Fruit fly (Drosophila melanogaster) whole organism, embryonic: ENCODE measurements around the gene CG46465.

Experiments used
- Ada2b ChIP-seq: fragments of 200-800 bp; sonication (Bioruptor generic); IDR thresholded peaks from 2 replicates; pipeline ENCODE4 v1.3.6; 2022; ENCODE audit warnings: missing biosample characterization, missing genetic modification characterization
- Atf3 ChIP-seq: fragments of 200-800 bp; sonication (Bioruptor generic); optimal IDR thresholded peaks from 3 replicates; lab custom pipeline; 2016; ENCODE audit warnings: missing biosample characterization, missing genetic modification characterization
- Blimp-1 ChIP-seq: fragments of 200-800 bp; sonication (Bioruptor generic); optimal IDR thresholded peaks from 3 replicates; lab custom pipeline; 2018; ENCODE audit warnings: missing biosample characterization, missing genetic modification characterization, mild to moderate bottlenecking, moderate library complexity, missing genetic modification reagents
- CG10366 ChIP-seq: fragments of 200-800 bp; sonication (Bioruptor generic); IDR thresholded peaks from 2 replicates; pipeline ENCODE4 v1.3.6; 2022; ENCODE audit warnings: missing biosample characterization, missing genetic modification characterization
- CG11093 ChIP-seq: fragments of 200-800 bp; sonication (Bioruptor generic); IDR thresholded peaks from 3 replicates; pipeline ENCODE4 v1.3.6; 2022; ENCODE audit warnings: missing biosample characterization, missing genetic modification characterization
- CG11560 ChIP-seq: fragments of 200-800 bp; sonication (Bioruptor generic); IDR thresholded peaks from 3 replicates; pipeline ENCODE4 v1.3.6; 2022; ENCODE audit warnings: missing biosample characterization, missing genetic modification characterization
- CG12071 ChIP-seq: fragments of 200-800 bp; sonication (Bioruptor generic); optimal IDR thresholded peaks from 3 replicates; lab custom pipeline; 2018; ENCODE audit warnings: missing biosample characterization, mild to moderate bottlenecking, missing genetic modification characterization
- CG12299 ChIP-seq: fragments of 200-800 bp; sonication (Bioruptor generic); optimal IDR thresholded peaks from 2 replicates; lab custom pipeline; 2018; ENCODE audit warnings: missing biosample characterization, mild to moderate bottlenecking, missing genetic modification characterization
- CG12659 ChIP-seq: fragments of 200-800 bp; sonication (Bioruptor generic); optimal IDR thresholded peaks from 3 replicates; lab custom pipeline; 2017; ENCODE audit warnings: mild to moderate bottlenecking, missing biosample characterization, missing genetic modification reagents, missing genetic modification characterization
- CG13287 ChIP-seq: fragments of 200-800 bp; sonication (Bioruptor generic); IDR thresholded peaks from 2 replicates; pipeline ENCODE4 v1.3.6; 2022; ENCODE audit warnings: missing biosample characterization, missing genetic modification characterization; ENCODE audit not compliant: partially characterized antibody
- CG14050 ChIP-seq: fragments of 200-800 bp; sonication (Bioruptor generic); IDR thresholded peaks from 3 replicates; pipeline ENCODE4 v1.3.6; 2022; ENCODE audit warnings: missing biosample characterization, missing genetic modification characterization
- CG18011 ChIP-seq: fragments of 200-800 bp; sonication (Bioruptor generic); optimal IDR thresholded peaks from 2 replicates; lab custom pipeline; 2017; ENCODE audit warnings: missing biosample characterization, missing genetic modification characterization, mild to moderate bottlenecking, moderate library complexity, missing genotype
- CG30020 ChIP-seq: fragments of 200-800 bp; optimal IDR thresholded peaks from 2 replicates; lab custom pipeline; 2019; ENCODE audit warnings: missing biosample characterization, mild to moderate bottlenecking, missing genetic modification characterization, moderate library complexity
- CG31224 ChIP-seq: fragments of 200-800 bp; sonication (Bioruptor generic); IDR thresholded peaks from 2 replicates; pipeline ENCODE4 v1.3.6; 2022; ENCODE audit warnings: missing biosample characterization, missing genetic modification characterization
- CG4282 ChIP-seq: fragments of 200-800 bp; sonication (Bioruptor generic); optimal IDR thresholded peaks from 2 replicates; lab custom pipeline; 2016; ENCODE audit warnings: missing biosample characterization, missing genetic modification characterization
- CG6765 ChIP-seq: fragments of 200-800 bp; sonication (Bioruptor generic); optimal IDR thresholded peaks from 3 replicates; lab custom pipeline; 2017; ENCODE audit warnings: missing biosample characterization, mild to moderate bottlenecking, missing genetic modification characterization
- CG7271 ChIP-seq: fragments of 200-800 bp; sonication (Bioruptor generic); optimal IDR thresholded peaks from 2 replicates; lab custom pipeline; 2018; ENCODE audit warnings: missing biosample characterization, mild to moderate bottlenecking, missing genetic modification characterization, moderate library complexity
- CG9817 ChIP-seq: fragments of 200-800 bp; sonication (Bioruptor generic); optimal IDR thresholded peaks from 2 replicates; lab custom pipeline; 2018; ENCODE audit warnings: missing biosample characterization, mild to moderate bottlenecking, missing genetic modification characterization, moderate library complexity
- Dbx ChIP-seq: fragments of 200-800 bp; sonication (Bioruptor generic); IDR thresholded peaks from 3 replicates; pipeline ENCODE4 v1.3.6; 2022; ENCODE audit warnings: missing biosample characterization, missing genetic modification characterization
- Dp ChIP-seq: fragments of 200-800 bp; sonication (Bioruptor generic); optimal IDR thresholded peaks from 2 replicates; lab custom pipeline; 2018; ENCODE audit warnings: missing biosample characterization, mild to moderate bottlenecking, missing genetic modification characterization, moderate library complexity
- Elba2 ChIP-seq: fragments of 200-800 bp; sonication (Bioruptor generic); optimal IDR thresholded peaks from 3 replicates; lab custom pipeline; 2016; ENCODE audit warnings: missing biosample characterization, missing genetic modification characterization
- Ets65A ChIP-seq: fragments of 200-800 bp; sonication (Bioruptor generic); peaks from one replicate; lab custom pipeline; 2016; ENCODE audit warnings: missing biosample characterization, missing genetic modification characterization
- Jarid2 ChIP-seq: fragments of 200-800 bp; sonication (Bioruptor generic); optimal IDR thresholded peaks from 3 replicates; lab custom pipeline; 2017; ENCODE audit warnings: mild to moderate bottlenecking, missing biosample characterization, missing genetic modification reagents, missing genetic modification characterization
- Lhr ChIP-seq: fragments of 200-800 bp; sonication (Bioruptor generic); optimal IDR thresholded peaks from 3 replicates; lab custom pipeline; 2017; ENCODE audit warnings: mild to moderate bottlenecking, missing biosample characterization, missing genetic modification reagents, missing genetic modification characterization
- MBD-R2 ChIP-seq: fragments of 200-800 bp; sonication (Bioruptor generic); IDR thresholded peaks from 2 replicates; pipeline ENCODE4 v1.3.6; 2022; ENCODE audit warnings: missing biosample characterization, missing genetic modification characterization
- NK7.1 ChIP-seq: fragments of 200-800 bp; sonication (Bioruptor generic); optimal IDR thresholded peaks from 3 replicates; lab custom pipeline; 2016; ENCODE audit warnings: missing biosample characterization, missing genetic modification characterization
- NfI ChIP-seq: fragments of 200-800 bp; sonication (Bioruptor generic); optimal IDR thresholded peaks from 3 replicates; lab custom pipeline; 2018; ENCODE audit warnings: missing biosample characterization, mild to moderate bottlenecking, missing genetic modification characterization, moderate library complexity
- Oaz ChIP-seq: fragments of 200-800 bp; sonication (Bioruptor generic); IDR thresholded peaks from 2 replicates; pipeline ENCODE4 v1.3.6; 2022; ENCODE audit warnings: missing biosample characterization, missing genetic modification characterization
- Ravus ChIP-seq: fragments of 200-800 bp; sonication (Bioruptor generic); IDR thresholded peaks from 2 replicates; pipeline ENCODE4 v1.3.6; 2022; ENCODE audit warnings: missing biosample characterization, missing genetic modification characterization
- Six4 ChIP-seq: fragments of 200-800 bp; sonication (Bioruptor generic); optimal IDR thresholded peaks from 2 replicates; lab custom pipeline; 2016; ENCODE audit warnings: missing biosample characterization, missing genetic modification characterization
- Sox100B ChIP-seq: fragments of 200-800 bp; sonication (Bioruptor generic); optimal IDR thresholded peaks from 3 replicates; lab custom pipeline; 2018; ENCODE audit warnings: missing biosample characterization, mild to moderate bottlenecking, missing genetic modification characterization
- Sry-δ ChIP-seq: fragments of 200-800 bp; sonication (Bioruptor generic); optimal IDR thresholded peaks from 2 replicates; lab custom pipeline; 2016; ENCODE audit warnings: missing biosample characterization, missing genetic modification characterization
- Stat92E ChIP-seq, 3 experiments: fragments of >200 bp in 2 of 3; fragments of 200-800 bp in 1 of 3; sonication (Bioruptor generic) in 1 of 3; optimal IDR thresholded peaks; 2 replicates each; lab custom pipeline; 2017 to 2019; ENCODE audit warnings: missing biosample characterization in 3 of 3, missing genetic modification characterization in 3 of 3, mild to moderate bottlenecking in 1 of 3, moderate library complexity in 1 of 3
- amos ChIP-seq: fragments of 200-800 bp; sonication (Bioruptor generic); IDR thresholded peaks from 2 replicates; pipeline ENCODE4 v1.3.6; 2022; ENCODE audit warnings: missing biosample characterization, missing genetic modification characterization; ENCODE audit not compliant: partially characterized antibody
- aop ChIP-seq: fragments of 200-800 bp; sonication (Bioruptor generic); IDR thresholded peaks from 2 replicates; pipeline ENCODE4 v1.3.6; 2022; ENCODE audit warnings: missing biosample characterization, missing genetic modification characterization
- ap ChIP-seq: fragments of 200-800 bp; sonication (Bioruptor generic); IDR thresholded peaks from 2 replicates; pipeline ENCODE4 v1.3.6; 2022; ENCODE audit warnings: missing biosample characterization, missing genetic modification characterization
- ase ChIP-seq: fragments of 200-800 bp; sonication (Bioruptor generic); IDR thresholded peaks from 3 replicates; pipeline ENCODE4 v1.3.6; 2022; ENCODE audit warnings: missing biosample characterization, missing genetic modification characterization
- az2 ChIP-seq: fragments of 200-800 bp; sonication (Bioruptor generic); optimal IDR thresholded peaks from 3 replicates; lab custom pipeline; 2016; ENCODE audit warnings: missing biosample characterization, missing genetic modification characterization
- bbx ChIP-seq: fragments of 200-800 bp; sonication (Bioruptor generic); IDR thresholded peaks from 2 replicates; pipeline ENCODE4 v1.3.6; 2022; ENCODE audit warnings: missing biosample characterization, missing genetic modification characterization; ENCODE audit not compliant: partially characterized antibody
- da ChIP-seq: fragments of 200-800 bp; sonication (Bioruptor generic); optimal IDR thresholded peaks from 2 replicates; lab custom pipeline; 2016; ENCODE audit warnings: missing biosample characterization, missing genetic modification characterization
- disco-r ChIP-seq: fragments of 200-800 bp; sonication (Bioruptor generic); optimal IDR thresholded peaks from 2 replicates; lab custom pipeline; 2016; ENCODE audit warnings: missing biosample characterization, missing genetic modification characterization
- gce ChIP-seq: fragments of 200-800 bp; sonication (Bioruptor generic); IDR thresholded peaks from 3 replicates; pipeline ENCODE4 v1.3.6; 2022; ENCODE audit warnings: missing biosample characterization, missing genetic modification characterization
- gt ChIP-seq: fragments of 200-800 bp; sonication (Bioruptor generic); IDR thresholded peaks from 2 replicates; pipeline ENCODE4 v1.3.6; 2022; ENCODE audit warnings: missing biosample characterization, missing genetic modification characterization
- hbn ChIP-seq: fragments of 200-800 bp; sonication (Bioruptor generic); IDR thresholded peaks from 2 replicates; pipeline ENCODE4 v1.3.6; 2022; ENCODE audit warnings: missing biosample characterization, missing genetic modification characterization; ENCODE audit not compliant: partially characterized antibody
- nau ChIP-seq: fragments of 200-800 bp; sonication (Bioruptor generic); optimal IDR thresholded peaks from 3 replicates; lab custom pipeline; 2017; ENCODE audit warnings: missing biosample characterization, mild to moderate bottlenecking, missing genetic modification characterization, missing genetic modification reagents
- onecut ChIP-seq: fragments of 200-800 bp; sonication (Bioruptor generic); IDR thresholded peaks from 2 replicates; pipeline ENCODE4 v1.3.6; 2022; ENCODE audit warnings: missing biosample characterization, missing genetic modification characterization
- ro ChIP-seq: fragments of 200-800 bp; sonication (Bioruptor generic); IDR thresholded peaks from 2 replicates; pipeline ENCODE4 v1.3.6; 2022; ENCODE audit warnings: missing biosample characterization, missing genetic modification characterization
- sim ChIP-seq: fragments of 200-800 bp; sonication (Bioruptor generic); IDR thresholded peaks from 2 replicates; pipeline ENCODE4 v1.3.6; 2022; ENCODE audit warnings: missing biosample characterization, missing genetic modification characterization
- stwl ChIP-seq: fragments of 200-800 bp; sonication (Bioruptor generic); optimal IDR thresholded peaks from 3 replicates; lab custom pipeline; 2018; ENCODE audit warnings: missing biosample characterization, mild to moderate bottlenecking, missing genetic modification characterization, moderate library complexity
- trh ChIP-seq: fragments of 200-800 bp; sonication (Bioruptor generic); optimal IDR thresholded peaks from 2 replicates; lab custom pipeline; 2016; ENCODE audit warnings: missing biosample characterization, missing genetic modification characterization

Gene CG46465

DNA sequence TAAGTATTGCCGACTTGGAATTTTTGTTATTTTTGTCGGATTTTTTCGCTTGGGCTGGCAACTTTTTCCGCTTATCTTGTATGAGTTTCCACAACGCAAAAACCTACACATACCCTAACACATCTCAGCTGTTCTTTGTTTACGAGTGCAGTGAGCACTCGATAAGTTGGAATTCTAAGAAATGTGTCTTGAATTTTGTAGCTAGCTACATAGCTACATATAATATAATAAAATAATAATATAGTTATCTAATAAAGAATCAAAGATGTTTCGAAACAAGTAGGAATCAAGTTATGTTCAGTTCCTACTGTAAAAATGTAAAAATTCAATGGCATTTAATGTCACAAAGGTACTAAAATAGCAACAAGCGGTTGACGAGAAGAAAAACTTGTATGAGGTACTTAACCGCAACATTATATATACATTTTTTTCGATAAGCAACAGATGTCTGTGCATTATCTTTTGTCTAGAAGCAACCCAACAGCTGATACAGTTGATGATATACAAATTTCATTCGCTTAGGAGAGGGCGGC, 35.1 kb upstream of the CG46465 start, which contains the start of gene Bhmt (continued):
- TF ChIP-seq ap (GFP tag; lab: Robert Waterston, UW) (no peak), gt (GFP tag; lab: Robert Waterston, UW) (no peak), CG7271 (tag; lab: Kevin White, UChicago) (no peak), stwl (tag; lab: Kevin White, UChicago) (no peak), CG11093 (GFP tag; lab: Robert Waterston, UW) (0 out of 3 replicates have a peak, but pooled peaks have one; percentile 36), Sox100B (GFP tag; lab: Kevin White, UChicago) (peak; percentile 56), gce (GFP tag; lab: Robert Waterston, UW) (peak; percentile 13; the same call in 1 of the 3 replicates), bbx (GFP tag; lab: Robert Waterston, UW) (no peak), CG11560 (no peak), CG6765 (GFP tag; lab: Kevin White, UChicago) (no peak), CG18011 (GFP tag; lab: Kevin White, UChicago) (peak; percentile 27), NK7.1 (GFP tag; lab: Kevin White, UChicago) (no peak), MBD-R2 (GFP tag; lab: Robert Waterston, UW) (peak; percentile 72), CG13287 (no peak), CG10366 (GFP tag; lab: Robert Waterston, UW) (0 out of 2 replicates have a peak, but pooled peaks have one; percentile 47), Jarid2 (GFP tag; lab: Kevin White, UChicago) (no peak), Stat92E (GFP tag; optimal IDR thresholded peaks at IDR 0.05; lab: Kevin White, UChicago) (no peak), Ets65A (GFP tag; lab: Kevin White, UChicago) (peak; percentile 44), Ravus (GFP tag; lab: Robert Waterston, UW) (peak; percentile 47), CG4282 (GFP tag; lab: Kevin White, UChicago) (no peak), CG12299 (tag; lab: Kevin White, UChicago) (peak; percentile 47), sim (GFP tag; lab: Robert Waterston, UW) (no peak), Six4 (GFP tag; lab: Kevin White, UChicago) (peak; percentile 31), onecut (GFP tag; lab: Robert Waterston, UW) (no peak), trh (GFP tag; lab: Kevin White, UChicago) (no peak), CG12659 (GFP tag; lab: Kevin White, UChicago) (peak; percentile 69), nau (no peak), da (no peak), hbn (GFP tag; lab: Robert Waterston, UW) (no peak), CG14050 (GFP tag; lab: Robert Waterston, UW) (peak; percentile 31; the same call in 1 of the 3 replicates), Ada2b (GFP tag; lab: Robert Waterston, UW) (peak; percentile 72; the same call in 1 of the 2 replicates), Sry-δ (GFP tag; lab: Kevin White, UChicago) (no peak), aop (GFP tag; lab: Robert Waterston, UW) (no peak), Oaz (no peak), Dbx (peak; percentile 78; the same call in 2 of the 3 replicates), ro (GFP tag; lab: Robert Waterston, UW) (no peak), CG30020 (tag; lab: Kevin White, UChicago) (no peak), Elba2 (GFP tag; lab: Kevin White, UChicago) (no peak), amos (GFP tag; lab: Robert Waterston, UW) (no peak), CG12071 (GFP tag; lab: Kevin White, UChicago) (peak; percentile 13), Dp (GFP tag; lab: Kevin White, UChicago) (no peak), CG31224 (peak; percentile 58), ase (peak; percentile 25; the same call in 1 of the 3 replicates), Atf3 (GFP tag; lab: Kevin White, UChicago) (no peak), disco-r (GFP tag; lab: Kevin White, UChicago) (no peak), CG9817 (tag; lab: Kevin White, UChicago) (peak; percentile 24), Lhr (GFP tag; lab: Kevin White, UChicago) (no peak), Blimp-1 (peak; percentile 44), az2 (GFP tag; lab: Kevin White, UChicago) (peak; percentile 21), NfI (GFP tag; lab: Kevin White, UChicago) (peak; percentile 70)
